Worm (Caenorhabditis elegans) whole organism, early embryonic: ENCODE data around the gene rcd-1.

Experiments
- B0310.2 ChIP-seq: sonication (generic microtip); optimal IDR thresholded peaks from 2 replicates; lab custom pipeline; 2016; ENCODE audit warnings: mild to moderate bottlenecking, missing genetic modification characterization, missing compliant biosample characterization
- F13C5.2 ChIP-seq: sonication (generic microtip); optimal IDR thresholded peaks from 2 replicates; lab custom pipeline; 2017; ENCODE audit warnings: mild to moderate bottlenecking, missing genetic modification characterization, inconsistent platforms, missing compliant biosample characterization
- aly-1 ChIP-seq: sonication (generic microtip); optimal IDR thresholded peaks from 2 replicates; lab custom pipeline; 2016; ENCODE audit warnings: missing genetic modification characterization, missing compliant biosample characterization
- ama-1 ChIP-seq: fragments of 150-350 bp; optimal IDR thresholded peaks from 2 replicates; lab custom pipeline; 2014
- ceh-13 ChIP-seq: fragments of 200-800 bp; sonication (Bioruptor generic); optimal IDR thresholded peaks from 2 replicates; lab custom pipeline; 2018; ENCODE audit warnings: mild to moderate bottlenecking, missing genetic modification characterization, missing compliant biosample characterization
- ceh-36 ChIP-seq: sonication (generic microtip); optimal IDR thresholded peaks from 2 replicates; lab custom pipeline; 2016; ENCODE audit warnings: missing genetic modification characterization, inconsistent platforms, missing compliant biosample characterization
- ets-7 ChIP-seq: sonication (generic microtip); optimal IDR thresholded peaks from 2 replicates; lab custom pipeline; 2016; ENCODE audit warnings: missing genotype, missing genetic modification characterization, missing compliant biosample characterization
- flt-1 ChIP-seq: fragments of 200-800 bp; sonication (Bioruptor generic); IDR thresholded peaks from 2 replicates; pipeline ENCODE4 v1.3.6; 2022; ENCODE audit warnings: missing genetic modification characterization, missing compliant biosample characterization
- hmbx-1 ChIP-seq: sonication (generic microtip); optimal IDR thresholded peaks from 2 replicates; lab custom pipeline; 2016; ENCODE audit warnings: mild to moderate bottlenecking, missing genetic modification characterization, missing compliant biosample characterization
- hmg-4 ChIP-seq: fragments of 200-800 bp; sonication (Bioruptor generic); optimal IDR thresholded peaks from 2 replicates; lab custom pipeline; 2018; ENCODE audit warnings: mild to moderate bottlenecking, missing genetic modification characterization, missing compliant biosample characterization
- hnd-1 ChIP-seq: sonication (generic microtip); optimal IDR thresholded peaks from 2 replicates; lab custom pipeline; 2016; ENCODE audit warnings: missing genetic modification characterization, missing compliant biosample characterization
- pes-1 ChIP-seq: fragments of 200-800 bp; sonication (Bioruptor generic); IDR thresholded peaks from 2 replicates; pipeline ENCODE4 v1.3.6; 2022; ENCODE audit warnings: missing genetic modification reagents, missing genetic modification characterization, missing compliant biosample characterization
- scrt-1 ChIP-seq: fragments of 200-800 bp; sonication (Bioruptor generic); IDR thresholded peaks from 2 replicates; pipeline ENCODE4 v1.3.6; 2022; ENCODE audit warnings: missing genetic modification characterization, missing compliant biosample characterization
- sea-1 ChIP-seq: fragments of 200-800 bp; sonication (Bioruptor generic); conservative IDR thresholded peaks from 2 replicates; pipeline ENCODE4 v1.3.6; 2022; ENCODE audit warnings: missing genetic modification characterization, missing compliant biosample characterization
- tbx-11 ChIP-seq: fragments of 200-800 bp; sonication (Bioruptor generic); IDR thresholded peaks from 2 replicates; pipeline ENCODE4 v1.3.6; 2022; ENCODE audit warnings: missing genetic modification characterization, missing compliant biosample characterization
- tbx-37 ChIP-seq: fragments of 200-800 bp; sonication (Bioruptor generic); conservative IDR thresholded peaks from 2 replicates; pipeline ENCODE4 v1.3.6; 2022; ENCODE audit warnings: missing genetic modification reagents, missing genetic modification characterization, missing compliant biosample characterization
- tra-4 ChIP-seq: sonication (generic microtip); optimal IDR thresholded peaks from 2 replicates; lab custom pipeline; 2017; ENCODE audit warnings: missing genetic modification characterization, missing compliant biosample characterization

The rcd-1 gene

DNA sequence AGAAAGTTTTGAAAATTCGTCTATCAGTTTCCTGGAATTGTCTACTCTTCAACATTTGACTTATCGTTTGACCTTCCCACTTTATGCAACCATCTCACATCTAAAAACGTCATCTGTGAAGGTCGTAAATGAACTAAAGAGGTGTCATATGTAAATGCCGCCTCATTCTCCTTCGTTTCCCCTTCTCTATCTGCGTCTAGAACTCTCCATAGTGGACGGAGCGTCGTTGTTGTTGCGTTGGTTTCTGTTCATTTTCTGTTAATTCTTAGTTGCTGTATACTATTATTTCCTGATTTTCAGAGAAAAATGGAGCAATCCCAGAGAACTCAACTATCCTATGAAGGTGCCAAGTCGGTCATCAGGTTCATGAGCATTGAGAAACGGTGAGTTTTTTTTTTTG, 36.7 kb upstream of the rcd-1 start, which contains the start of gene fbxc-52:
Gene fbxc-52 (plus strand): TSS at position 301 of the 400 bp plus-strand sequence.
- TF ChIP-seq hmbx-1 (no peak), aly-1 (tag; lab: Kevin White, UChicago) (no peak), ceh-36 (tag; lab: Kevin White, UChicago) (no peak), F13C5.2 (no peak), hmg-4 (GFP tag; lab: Kevin White, UChicago) (no peak), ets-7 (tag; lab: Kevin White, UChicago) (no peak), flt-1 (GFP tag; lab: Robert Waterston, UW) (no peak), pes-1 (no peak), tbx-11 (GFP tag; lab: Robert Waterston, UW) (no peak), hnd-1 (no peak)

- TF ChIP-seq pes-1 (no peak), tra-4 (tag; lab: Kevin White, UChicago) (no peak), hmg-4 (GFP tag; lab: Kevin White, UChicago) (no peak)
These were observed 32.7 kb upstream of the rcd-1 start, which contains the start of gene C46E10.3 for ce11 chrII:3721016-3721415. TSS of gene C46E10.3 (plus strand) at chrII:3721316.

- no peak for TF ChIP-seq ceh-13
- no peak for TF ChIP-seq sea-1 (GFP tag; lab: Robert Waterston, UW)
- no peak for TF ChIP-seq ets-7 (tag; lab: Kevin White, UChicago)
- no peak for TF ChIP-seq aly-1 (tag; lab: Kevin White, UChicago)
- no peak for TF ChIP-seq flt-1 (GFP tag; lab: Robert Waterston, UW)
These were observed 29.5 kb upstream of the rcd-1 start, which contains the start of gene C46E10.1 for ce11 chrII:3724175-3724715. TSS of gene C46E10.1 (plus strand) at chrII:3724225.

DNA sequence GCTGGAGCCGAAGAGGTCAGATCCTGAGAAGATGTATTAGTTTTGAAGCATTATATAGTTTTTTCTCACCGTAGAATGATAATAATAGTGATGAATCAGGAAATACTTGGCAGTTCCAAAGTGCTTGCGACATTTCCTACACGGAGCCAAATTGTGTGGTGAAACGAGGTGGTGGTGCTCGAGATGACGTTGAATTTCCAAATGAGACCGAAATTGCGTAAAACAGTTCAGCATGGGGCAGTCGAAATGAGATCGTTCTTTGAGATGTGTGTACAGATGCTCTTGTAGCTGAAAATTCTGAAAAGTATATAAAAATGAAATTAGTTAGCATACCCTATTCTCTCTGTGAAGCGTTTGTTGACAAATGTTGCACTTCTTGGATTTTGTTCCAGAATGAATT, 25.7 kb upstream of the rcd-1 start, which contains the start of gene C46E10.8:
Gene C46E10.8 (minus strand): TSS at position 101 of the 400 bp plus-strand sequence.
- TF ChIP-seq tbx-37 (GFP tag; lab: Robert Waterston, UW) (no peak), hmg-4 (GFP tag; lab: Kevin White, UChicago) (no peak)

DNA sequence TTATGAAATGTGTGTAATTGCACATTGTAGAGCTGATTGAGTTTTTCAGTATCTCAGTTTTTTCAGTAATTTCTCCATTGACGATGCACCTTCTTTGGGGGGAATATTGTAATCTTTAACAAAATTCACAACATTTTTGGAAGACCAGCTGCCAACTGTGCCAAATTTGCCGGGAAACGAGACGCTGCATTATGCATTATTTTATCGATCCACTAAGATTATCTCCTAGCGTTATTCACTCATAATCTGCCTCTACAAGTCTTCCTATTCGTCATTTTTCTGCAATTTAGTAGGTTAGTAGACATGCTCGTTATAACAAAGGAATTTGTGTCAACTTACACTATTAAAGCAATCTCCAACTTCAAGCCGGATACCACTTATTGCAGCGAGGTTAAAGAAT, 22.0 kb upstream of the rcd-1 start, which contains the start of the genes sdz-12 and bath-31:
Gene sdz-12 (minus strand): TSS at position 101 of the 400 bp plus-strand sequence.
Gene bath-31 (plus strand): TSS at position 251 of the 400 bp plus-strand sequence.
- TF ChIP-seq tbx-11 (GFP tag; lab: Robert Waterston, UW), result no peak
- TF ChIP-seq tra-4 (tag; lab: Kevin White, UChicago), result no peak
- no peak for TF ChIP-seq sea-1 (GFP tag; lab: Robert Waterston, UW)
- no peak for TF ChIP-seq B0310.2
- TF ChIP-seq aly-1 (tag; lab: Kevin White, UChicago), result no peak
- no peak for TF ChIP-seq ceh-13
- no peak for TF ChIP-seq hmg-4 (GFP tag; lab: Kevin White, UChicago)
- TF ChIP-seq tbx-37 (GFP tag; lab: Robert Waterston, UW), result no peak
- no peak for TF ChIP-seq ceh-36 (tag; lab: Kevin White, UChicago)

- TF ChIP-seq flt-1 (GFP tag; lab: Robert Waterston, UW) (no peak), tbx-37 (GFP tag; lab: Robert Waterston, UW) (no peak), ama-1 (lab: Kevin White, UChicago) (no peak), B0310.2 (no peak), sea-1 (GFP tag; lab: Robert Waterston, UW) (no peak), tra-4 (tag; lab: Kevin White, UChicago) (no peak), tbx-11 (GFP tag; lab: Robert Waterston, UW) (no peak), aly-1 (tag; lab: Kevin White, UChicago) (no peak), F13C5.2 (no peak), pes-1 (no peak), hmg-4 (GFP tag; lab: Kevin White, UChicago) (no peak), hmbx-1 (no peak), ets-7 (tag; lab: Kevin White, UChicago) (no peak), ceh-13 (no peak), ceh-36 (tag; lab: Kevin White, UChicago) (no peak), hnd-1 (no peak), scrt-1 (GFP tag; lab: Robert Waterston, UW) (no peak)
These were observed 16.8 kb upstream of the rcd-1 start, which contains the start of gene F12E12.6 for ce11 chrII:3736893-3737375. TSS of gene F12E12.6 (minus strand) at chrII:3736943.

DNA sequence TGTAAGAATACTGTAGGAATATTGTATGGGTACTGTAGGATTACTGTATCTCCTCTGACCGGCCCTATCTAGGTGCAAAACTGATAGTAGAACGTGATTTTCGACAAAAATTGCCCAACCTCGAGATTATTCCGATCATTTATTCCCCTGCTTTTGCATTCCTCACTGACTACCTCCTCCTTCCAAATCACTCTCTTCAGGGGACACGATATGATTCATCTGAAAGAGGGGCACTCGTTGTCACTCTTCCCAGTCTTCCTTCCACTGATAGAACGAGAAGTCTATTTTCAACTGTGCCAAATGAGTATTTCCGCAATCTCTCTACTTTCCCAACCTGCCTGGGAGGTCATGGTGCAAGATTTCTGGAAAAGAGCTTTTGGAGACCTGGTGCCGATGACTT, 14.1 kb upstream of the rcd-1 start, which contains the start of gene F12E12.2:
Gene F12E12.2 (plus strand): TSS at position 301 of the 400 bp plus-strand sequence.
- no peak for TF ChIP-seq hmbx-1

- no peak for TF ChIP-seq B0310.2
- TF ChIP-seq flt-1 (GFP tag; lab: Robert Waterston, UW), result no peak
- no peak for TF ChIP-seq tbx-11 (GFP tag; lab: Robert Waterston, UW)
- no peak for TF ChIP-seq scrt-1 (GFP tag; lab: Robert Waterston, UW)
- TF ChIP-seq tbx-37 (GFP tag; lab: Robert Waterston, UW), result no peak
- TF ChIP-seq aly-1 (tag; lab: Kevin White, UChicago), result no peak
- no peak for TF ChIP-seq ceh-13
These were observed 12.1 kb upstream of the rcd-1 start, which contains the start of gene F12E12.1 for ce11 chrII:3741584-3741983. TSS of gene F12E12.1 (plus strand) at chrII:3741884.
